Fruit fly (Drosophila melanogaster): Measurements from ENCODE around the gene CG42821.
A peak's percentile ranks its signal among the peaks of the same experiment; 100 is the strongest.

Gene CG42821

DNA sequence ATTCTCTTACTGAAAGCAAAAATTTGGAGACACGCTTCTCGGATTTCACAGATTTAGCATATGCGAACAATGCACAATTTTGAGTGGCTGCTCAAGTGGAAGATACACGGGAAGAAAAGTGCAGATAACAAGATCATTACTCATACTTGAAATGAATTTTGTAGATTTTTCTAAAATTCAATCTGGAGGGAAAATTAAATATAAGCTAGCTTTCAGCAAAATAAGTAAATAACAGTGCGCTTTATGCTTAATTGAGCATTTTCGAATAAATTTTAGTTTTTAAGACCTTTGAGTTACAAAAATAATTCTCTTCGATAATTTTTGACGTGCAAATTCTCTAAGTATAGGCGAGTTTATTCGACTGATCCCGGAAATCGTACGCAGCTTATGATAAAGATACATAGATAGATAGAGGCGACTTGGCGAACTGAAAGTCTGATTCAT, 12.2 kb upstream of the CG42821 start (continued):
- TF ChIP-seq ro (GFP tag; IDR thresholded peaks at IDR 0.05): no peak
- TF ChIP-seq esg (GFP tag; conservative IDR thresholded peaks at IDR 0.05): no peak
- TF ChIP-seq repo (GFP tag; optimal IDR thresholded peaks at IDR 0.05): no peak
- no peak for TF ChIP-seq MBD-R2 (GFP tag; IDR thresholded peaks at IDR 0.05)
- TF ChIP-seq Scr (GFP tag; IDR thresholded peaks at IDR 0.05; ENCODE audit: partially characterized antibody): no peak
- TF ChIP-seq CkIIα-i1 (GFP tag; IDR thresholded peaks at IDR 0.05): no peak
- TF ChIP-seq CG6683 (GFP tag; optimal IDR thresholded peaks at IDR 0.05): no peak
- TF ChIP-seq twi (tag; optimal IDR thresholded peaks at IDR 0.05): peak; percentile 79
- no peak for TF ChIP-seq CG18476 (GFP tag; optimal IDR thresholded peaks at IDR 0.05)
- peak; percentile 55 for TF ChIP-seq Abd-B (GFP tag; optimal IDR thresholded peaks at IDR 0.05)
- TF ChIP-seq peb (GFP tag; IDR thresholded peaks at IDR 0.05): no peak
- no peak for TF ChIP-seq CG15479 (GFP tag; optimal IDR thresholded peaks at IDR 0.05)
- TF ChIP-seq ken (GFP tag; IDR thresholded peaks at IDR 0.05): no peak
- TF ChIP-seq Jarid2 (GFP tag; optimal IDR thresholded peaks at IDR 0.05): no peak
- peak; percentile 33 for TF ChIP-seq CG17829 (tag; optimal IDR thresholded peaks at IDR 0.05)
- no peak for TF ChIP-seq CTCF (GFP tag; optimal IDR thresholded peaks at IDR 0.05)
- no peak for TF ChIP-seq CG6791 (GFP tag; IDR thresholded peaks at IDR 0.05; ENCODE audit: partially characterized antibody)
- TF ChIP-seq HmgD (GFP tag; optimal IDR thresholded peaks at IDR 0.05): no peak
- no peak for TF ChIP-seq CG8290 (GFP tag; optimal IDR thresholded peaks at IDR 0.05)
- no peak for TF ChIP-seq CG8290 (tag; optimal IDR thresholded peaks at IDR 0.05)
- no peak for TF ChIP-seq so (GFP tag; IDR thresholded peaks at IDR 0.05)
- peak; percentile 26 for TF ChIP-seq en (GFP tag; optimal IDR thresholded peaks at IDR 0.05)
- TF ChIP-seq kni (GFP tag; optimal IDR thresholded peaks at IDR 0.05): no peak
- TF ChIP-seq Meics (GFP tag; optimal IDR thresholded peaks at IDR 0.05): peak; percentile 50
- peak; percentile 69 for TF ChIP-seq Blimp-1 (GFP tag; optimal IDR thresholded peaks at IDR 0.05)
- TF ChIP-seq CG12155 (GFP tag; optimal IDR thresholded peaks at IDR 0.05): no peak
- TF ChIP-seq corto (GFP tag; optimal IDR thresholded peaks at IDR 0.05): no peak
- no peak for TF ChIP-seq CG8924 (tag; optimal IDR thresholded peaks at IDR 0.05)
- TF ChIP-seq Camta (GFP tag; optimal IDR thresholded peaks at IDR 0.05): no peak
- no peak for TF ChIP-seq chn (GFP tag; optimal IDR thresholded peaks at IDR 0.05)
- peak in 1 of 2 experiments; percentile 81 for TF ChIP-seq Eip74EF (GFP tag; optimal IDR thresholded peaks at IDR 0.05)
- TF ChIP-seq br (optimal IDR thresholded peaks at IDR 0.05): no peak
- no peak for TF ChIP-seq tna (GFP tag; IDR thresholded peaks at IDR 0.05; ENCODE audit: partially characterized antibody)
- peak; percentile 50; the same call in 1 of the 2 replicates for TF ChIP-seq ara (GFP tag; IDR thresholded peaks at IDR 0.05)
- TF ChIP-seq MTF-1 (GFP tag; optimal IDR thresholded peaks at IDR 0.05; ENCODE audit: borderline replicate concordance): no peak
- TF ChIP-seq TFAM (GFP tag; optimal IDR thresholded peaks at IDR 0.05): no peak
- TF ChIP-seq Gug (GFP tag; IDR thresholded peaks at IDR 0.05): no peak
- no peak for TF ChIP-seq Kr (GFP tag; optimal IDR thresholded peaks at IDR 0.05)
- no peak for TF ChIP-seq al (GFP tag; IDR thresholded peaks at IDR 0.05)
- no peak for TF ChIP-seq Oaz (GFP tag; IDR thresholded peaks at IDR 0.05)
- TF ChIP-seq oc (tag; optimal IDR thresholded peaks at IDR 0.05): no peak
- no peak for TF ChIP-seq Elba2 (GFP tag; optimal IDR thresholded peaks at IDR 0.05)
- TF ChIP-seq sens-2 (GFP tag; IDR thresholded peaks at IDR 0.05): no peak
- no peak for TF ChIP-seq Hr39 (optimal IDR thresholded peaks at IDR 0.05)
- TF ChIP-seq CG32772 (GFP tag; IDR thresholded peaks at IDR 0.05): no peak
- TF ChIP-seq lab (GFP tag; optimal IDR thresholded peaks at IDR 0.05): peak; percentile 60
- TF ChIP-seq unc-4 (GFP tag; IDR thresholded peaks at IDR 0.05; ENCODE audit: partially characterized antibody): no peak
- TF ChIP-seq knrl (GFP tag; IDR thresholded peaks at IDR 0.05; ENCODE audit: partially characterized antibody): no peak
- TF ChIP-seq gt (GFP tag; IDR thresholded peaks at IDR 0.05): no peak
- no peak for TF ChIP-seq Hr3 (GFP tag; optimal IDR thresholded peaks at IDR 0.05)
- peak; percentile 30 for TF ChIP-seq trem (tag; optimal IDR thresholded peaks at IDR 0.05)
- TF ChIP-seq CG9817 (tag; optimal IDR thresholded peaks at IDR 0.05): no peak

Data from whole organism, embryonic.